Worm (Caenorhabditis elegans): ENCODE results near the gene K09A9.8.

The K09A9.8 gene

DNA sequence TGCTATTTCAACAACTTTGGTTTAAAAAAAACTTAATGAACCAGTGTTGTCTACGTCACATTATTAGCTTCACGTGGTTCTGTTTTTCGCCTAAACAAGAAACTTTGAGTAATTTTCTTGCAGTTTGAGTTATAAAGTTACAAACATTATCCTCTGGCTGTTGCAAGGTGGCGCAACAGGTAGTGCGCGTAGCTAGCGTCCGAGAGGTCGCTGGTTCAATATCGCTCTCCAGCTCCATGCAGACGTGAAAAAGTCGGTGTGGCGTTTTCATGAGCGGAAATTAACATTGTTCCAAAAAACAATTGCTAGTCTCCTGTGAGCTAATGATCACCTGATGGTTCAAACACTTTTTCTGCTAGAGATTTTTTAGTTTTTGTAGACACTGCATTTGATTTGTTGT is 22.3 kb upstream of the K09A9.8 start:
- TF ChIP-seq hsf-1 (GFP tag; IDR thresholded peaks at IDR 0.05) (no peak), madf-10 (tag; optimal IDR thresholded peaks at IDR 0.05) (no peak), F39B2.1 (GFP tag; IDR thresholded peaks at IDR 0.05) (no peak), mel-28 (tag; optimal IDR thresholded peaks at IDR 0.05; ENCODE audit: borderline replicate concordance) (no peak), C17E4.6 (GFP tag; IDR thresholded peaks at IDR 0.05) (no peak), lin-26 (GFP tag; IDR thresholded peaks at IDR 0.05) (0 out of 2 replicates have a peak, but pooled peaks have one; percentile 12), attf-3 (GFP tag; conservative IDR thresholded peaks at IDR 0.05) (no peak), Y67H2A.10 (GFP tag; conservative IDR thresholded peaks at IDR 0.05) (no peak), snpc-3.4 (tag; optimal IDR thresholded peaks at IDR 0.05) (no peak), Y56A3A.18 (GFP tag; IDR thresholded peaks at IDR 0.05) (no peak), K11D2.4 (GFP tag; IDR thresholded peaks at IDR 0.05) (no peak), pha-4 (tag; optimal IDR thresholded peaks at IDR 0.05) (no peak), ztf-28 (GFP tag; IDR thresholded peaks at IDR 0.05) (no peak), unc-130 (GFP tag; optimal IDR thresholded peaks at IDR 0.05) (no peak), ceh-79 (tag; optimal IDR thresholded peaks at IDR 0.05) (no peak), F22D6.2 (tag; optimal IDR thresholded peaks at IDR 0.05) (no peak), lin-54 (GFP tag; optimal IDR thresholded peaks at IDR 0.05) (no peak), F57C9.4 (tag; optimal IDR thresholded peaks at IDR 0.05) (no peak), nhr-80 (tag; optimal IDR thresholded peaks at IDR 0.05) (peak; percentile 29), bed-2 (GFP tag; IDR thresholded peaks at IDR 0.05) (no peak), aptf-3 (GFP tag; IDR thresholded peaks at IDR 0.05) (no peak), tlf-1 (GFP tag; optimal IDR thresholded peaks at IDR 0.05) (no peak), nfya-1 (tag; optimal IDR thresholded peaks at IDR 0.05; ENCODE audit: borderline replicate concordance, insufficient read depth) (no peak), D2030.7 (GFP tag; IDR thresholded peaks at IDR 0.05) (no peak), Y53F4B.3 (GFP tag; IDR thresholded peaks at IDR 0.05) (no peak), ztf-18 (tag; optimal IDR thresholded peaks at IDR 0.05) (peak; percentile 12), F57A8.1 (GFP tag; optimal IDR thresholded peaks at IDR 0.05) (no peak), dox-1 (GFP tag; IDR thresholded peaks at IDR 0.05) (peak; percentile 43; the same call in 1 of the 2 replicates), Y53G8AR.9 (GFP tag; conservative IDR thresholded peaks at IDR 0.05) (no peak), F23B12.7 (tag; optimal IDR thresholded peaks at IDR 0.05; ENCODE audit: insufficient read depth) (no peak), lin-35 (GFP tag; optimal IDR thresholded peaks at IDR 0.05) (no peak), ccch-3 (GFP tag; optimal IDR thresholded peaks at IDR 0.05) (no peak), him-1 (tag; optimal IDR thresholded peaks at IDR 0.05) (no peak), tbx-9 (tag; optimal IDR thresholded peaks at IDR 0.05; ENCODE audit: borderline replicate concordance) (no peak), ceh-100 (GFP tag; IDR thresholded peaks at IDR 0.05) (no peak), lir-1 (GFP tag; conservative IDR thresholded peaks at IDR 0.05) (no peak), mes-4 (tag; optimal IDR thresholded peaks at IDR 0.05) (peak; percentile 14), mxl-1 (tag; optimal IDR thresholded peaks at IDR 0.05) (no peak), nhr-90 (tag; optimal IDR thresholded peaks at IDR 0.05) (peak; percentile 39), xnd-1 (tag; optimal IDR thresholded peaks at IDR 0.05) (no peak), hlh-26 (GFP tag; conservative IDR thresholded peaks at IDR 0.05) (no peak), ets-4 (GFP tag; optimal IDR thresholded peaks at IDR 0.05) (no peak), hrde-1 (tag; optimal IDR thresholded peaks at IDR 0.05; ENCODE audit: borderline replicate concordance) (no peak), Y79H2A.3 (GFP tag; conservative IDR thresholded peaks at IDR 0.05) (no peak), nfyb-1 (GFP tag; IDR thresholded peaks at IDR 0.05) (no peak), snpc-1.1 (tag; optimal IDR thresholded peaks at IDR 0.05; ENCODE audit: insufficient read depth) (no peak), ZK185.1 (tag; optimal IDR thresholded peaks at IDR 0.05; ENCODE audit: poor library complexity, severe bottlenecking) (peak; percentile 47), rec-8 (tag; optimal IDR thresholded peaks at IDR 0.05) (peak in 1 of 2 experiments; percentile 19)
